Worm (Caenorhabditis elegans): ENCODE results near the gene znf-622.

DNA sequence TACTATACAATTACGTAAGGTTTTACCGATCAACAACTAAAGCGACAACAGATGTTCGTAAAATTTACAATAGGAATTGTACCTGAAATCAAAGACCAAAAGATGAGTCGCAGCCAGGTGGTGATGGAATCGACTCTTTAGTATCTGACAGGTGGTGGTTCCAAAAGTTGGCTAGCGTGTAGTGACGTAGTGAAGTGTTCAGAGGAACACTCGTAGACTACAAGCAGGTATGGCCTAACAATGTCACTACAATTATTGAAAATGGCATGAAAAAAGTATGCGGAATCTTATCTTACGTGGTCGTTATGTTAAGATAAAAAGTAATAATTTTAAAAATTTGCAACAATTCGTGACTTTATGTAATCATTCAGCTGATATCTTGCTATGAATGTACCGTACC, 40.0 kb downstream of the znf-622 start:
- TF ChIP-seq Y95B8A.8 (GFP tag; IDR thresholded peaks at IDR 0.05) (no peak), sptf-2 (GFP tag; optimal IDR thresholded peaks at IDR 0.05) (no peak), rec-8 (tag; optimal IDR thresholded peaks at IDR 0.05) (no peak), madf-8 (GFP tag; conservative IDR thresholded peaks at IDR 0.05) (no peak), zfh-2 (GFP tag; conservative IDR thresholded peaks at IDR 0.05) (no peak), nhr-90 (tag; optimal IDR thresholded peaks at IDR 0.05) (no peak), nhr-179 (tag; optimal IDR thresholded peaks at IDR 0.05) (no peak), egl-44 (GFP tag; IDR thresholded peaks at IDR 0.05) (no peak), dpff-1 (tag; optimal IDR thresholded peaks at IDR 0.05) (no peak), F23B12.7 (tag; optimal IDR thresholded peaks at IDR 0.05; ENCODE audit: insufficient read depth) (no peak)

Data from whole organism, young adult.